Worm (Caenorhabditis elegans) whole organism, L2 larva: ENCODE measurements around the gene sri-42.
"Not testable (repeated sequence)": the region's sequence is repeated elsewhere in the genome, so short reads cannot be mapped to it uniquely, and the experiment has no call there.

Experiments used
- ZK546.5 ChIP-seq: sonication (generic microtip); optimal IDR thresholded peaks from 2 replicates; lab custom pipeline; 2017; ENCODE audit warnings: missing biosample characterization, missing genetic modification characterization
- ama-1 ChIP-seq: fragments of 150-350 bp; optimal IDR thresholded peaks from 2 replicates; lab custom pipeline; 2018; ENCODE audit warnings: inconsistent platforms
- blmp-1 ChIP-seq: sonication (generic microtip); optimal IDR thresholded peaks from 2 replicates; lab custom pipeline; 2017; ENCODE audit warnings: missing genetic modification characterization, mild to moderate bottlenecking, missing compliant biosample characterization, antibody characterized with exemption, moderate library complexity; ENCODE audit not compliant: insufficient read depth
- ceh-82 ChIP-seq: fragments of 150-350 bp; optimal IDR thresholded peaks from 2 replicates; lab custom pipeline; 2014; ENCODE audit warnings: missing biosample characterization, missing genetic modification characterization
- lin-13 ChIP-seq: fragments of 150-350 bp; optimal IDR thresholded peaks from 2 replicates; lab custom pipeline; 2014; ENCODE audit warnings: missing biosample characterization, missing genetic modification reagents, missing genetic modification characterization
- lsy-2 ChIP-seq, 2 experiments: fragments of 150-350 bp in 1 of 2; sonication (generic microtip) in 1 of 2; optimal IDR thresholded peaks; 2 replicates each; lab custom pipeline; 2014 to 2017; ENCODE audit warnings: missing biosample characterization in 2 of 2, missing genetic modification characterization in 2 of 2
- unc-55 ChIP-seq: fragments of 150-350 bp; sonication (generic microtip); optimal IDR thresholded peaks from 3 replicates; lab custom pipeline; 2014; ENCODE audit warnings: missing biosample characterization, missing genetic modification reagents, missing genetic modification characterization
- zag-1 ChIP-seq: fragments of 150-350 bp; optimal IDR thresholded peaks from 2 replicates; lab custom pipeline; 2014; ENCODE audit warnings: missing biosample characterization, missing genetic modification characterization
- ztf-11 ChIP-seq: sonication (generic microtip); optimal IDR thresholded peaks from 2 replicates; lab custom pipeline; 2017; ENCODE audit warnings: missing biosample characterization, missing genetic modification characterization

DNA sequence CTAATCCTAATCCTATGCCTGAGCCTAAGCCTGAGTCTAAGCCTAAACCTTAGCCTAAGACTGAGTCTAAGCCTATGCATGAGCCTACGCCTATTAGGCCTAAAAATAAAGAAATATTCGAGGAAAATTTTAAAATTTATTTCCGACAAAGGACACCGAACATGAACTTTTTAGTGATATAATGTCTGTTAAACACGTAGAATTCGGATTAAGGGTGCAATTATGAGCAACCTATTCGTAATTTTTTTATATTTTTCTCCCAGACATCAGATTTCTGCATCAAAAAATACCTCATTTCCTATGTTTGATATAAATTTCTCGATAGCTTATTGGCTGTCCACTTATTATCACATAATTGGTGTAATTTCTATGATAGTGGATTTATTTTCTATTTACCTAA is 46.3 kb upstream of the sri-42 start, which contains the start of gene Y27F2A.11:
- not testable (repeated sequence) for TF ChIP-seq ztf-11 (tag; lab: Kevin White, UChicago); unc-55; ama-1 (lab: Kevin White, UChicago); ceh-82; lin-13 (GFP tag; lab: Kevin White, UChicago); lsy-2 (tag; optimal IDR thresholded peaks at IDR 0.05; lab: Kevin White, UChicago); zag-1 (tag; lab: Kevin White, UChicago); ZK546.5; blmp-1 (tag; lab: Kevin White, UChicago)
